Fruit fly (Drosophila melanogaster) Kc167 (cell line): ENCODE results near the gene CG31729.

ENCODE experiments used
- Sin3A ChIP-seq: fragments of >200 bp; optimal IDR thresholded peaks from 2 replicates; lab custom pipeline; 2018; ENCODE audit warnings: missing external identifiers
- h ChIP-seq: fragments of >200 bp; optimal IDR thresholded peaks from 3 replicates; lab custom pipeline; 2018; ENCODE audit warnings: missing external identifiers
- insv ChIP-seq: fragments of >200 bp; optimal IDR thresholded peaks from 3 replicates; lab custom pipeline; 2018; ENCODE audit warnings: missing external identifiers
- psq ChIP-seq: fragments of >200 bp; optimal IDR thresholded peaks from 2 replicates; lab custom pipeline; 2017; ENCODE audit warnings: missing external identifiers
- ttk ChIP-seq: sonication (Bioruptor generic); optimal IDR thresholded peaks from 2 replicates; lab custom pipeline; 2017; ENCODE audit warnings: missing external identifiers

dm6 chr2L:13332736-13333135, 42.9 kb downstream of the CG31729 start:
- TF ChIP-seq h (lab: Kevin White, UChicago) (no peak), psq (lab: Kevin White, UChicago) (no peak), ttk (lab: Kevin White, UChicago) (no peak), Sin3A (lab: Kevin White, UChicago) (no peak), insv (lab: Kevin White, UChicago) (no peak)
